Worm (Caenorhabditis elegans) whole organism, L3 larva: Measurements from ENCODE around the gene htz-1.

Source experiments
- ZK546.5 ChIP-seq: sonication (generic microtip); optimal IDR thresholded peaks from 2 replicates; lab custom pipeline; 2017; ENCODE audit warnings: missing biosample characterization, missing genetic modification characterization
- ama-1 ChIP-seq: fragments of 150-350 bp; optimal IDR thresholded peaks from 2 replicates; lab custom pipeline; 2018
- unc-62 ChIP-seq: fragments of 150-350 bp; sonication (generic microtip); optimal IDR thresholded peaks from 4 replicates; lab custom pipeline; 2014; ENCODE audit warnings: missing biosample characterization, missing genetic modification reagents, missing genetic modification characterization
- zag-1 ChIP-seq: fragments of 150-350 bp; optimal IDR thresholded peaks from 2 replicates; lab custom pipeline; 2014; ENCODE audit warnings: missing biosample characterization, missing genetic modification characterization

DNA sequence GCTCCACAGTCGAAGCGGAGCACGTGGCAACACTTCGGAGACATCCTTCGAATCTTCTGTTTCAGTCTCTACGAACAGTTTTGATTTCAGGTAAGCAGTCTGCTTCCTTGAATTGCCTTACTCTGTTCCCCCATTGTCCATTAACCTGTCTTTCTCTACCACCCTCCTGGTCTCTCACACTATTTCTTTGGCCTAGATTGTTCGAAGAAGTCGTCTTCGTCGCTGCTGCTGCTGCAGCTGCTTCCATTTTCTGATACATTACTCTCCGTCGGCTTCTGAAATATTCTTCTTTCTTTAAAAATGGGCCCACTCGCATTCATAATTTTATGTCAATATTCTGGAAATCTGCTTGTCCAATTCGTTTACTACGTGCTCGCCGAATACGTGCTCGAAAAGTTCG is 5.6 kb downstream of the htz-1 start, which contains the start of gene R08C7.1:
- TF ChIP-seq unc-62 (GFP tag; lab: Kevin White, UChicago) (no peak), zag-1 (tag; lab: Kevin White, UChicago) (no peak), ama-1 (lab: Kevin White, UChicago) (no peak), ZK546.5 (no peak)
